Worm (Caenorhabditis elegans) whole organism, young adult: ENCODE data around the gene C01G12.3.

Experiments
- B0019.2 ChIP-seq: fragments of 200-800 bp; sonication (Bioruptor generic); conservative IDR thresholded peaks from 2 replicates; pipeline ENCODE4 v1.3.6; 2022; ENCODE audit warnings: missing genetic modification reagents, missing genetic modification characterization, missing compliant biosample characterization
- C06A6.2 ChIP-seq: fragments of 200-800 bp; sonication (Bioruptor generic); conservative IDR thresholded peaks from 2 replicates; pipeline ENCODE4 v1.3.6; 2022; ENCODE audit warnings: missing genetic modification characterization, missing compliant biosample characterization
- F22D6.2 ChIP-seq: sonication (generic microtip); optimal IDR thresholded peaks from 2 replicates; lab custom pipeline; 2016; ENCODE audit warnings: mild to moderate bottlenecking, missing genetic modification characterization, missing compliant biosample characterization
- F57A8.1 ChIP-seq: fragments of 200-800 bp; sonication (Bioruptor generic); optimal IDR thresholded peaks from 2 replicates; lab custom pipeline; 2018; ENCODE audit warnings: mild to moderate bottlenecking, missing genetic modification characterization, moderate library complexity, missing compliant biosample characterization
- T26A5.8 ChIP-seq: sonication (generic microtip); optimal IDR thresholded peaks from 2 replicates; lab custom pipeline; 2016; ENCODE audit warnings: missing genetic modification characterization, missing compliant biosample characterization
- Y53F4B.3 ChIP-seq: fragments of 200-800 bp; sonication (Bioruptor generic); IDR thresholded peaks from 2 replicates; pipeline ENCODE4 v1.3.6; 2022; ENCODE audit warnings: missing genetic modification reagents, missing genetic modification characterization, missing compliant biosample characterization
- Y56A3A.18 ChIP-seq: fragments of 200-800 bp; sonication (Bioruptor generic); IDR thresholded peaks from 2 replicates; pipeline ENCODE4 v1.3.6; 2022; ENCODE audit warnings: missing genetic modification reagents, missing genetic modification characterization, missing compliant biosample characterization
- Y79H2A.3 ChIP-seq: fragments of 200-800 bp; sonication (Bioruptor generic); conservative IDR thresholded peaks from 2 replicates; pipeline ENCODE4 v1.3.6; 2022; ENCODE audit warnings: missing genetic modification reagents, missing genetic modification characterization, missing compliant biosample characterization
- ZK185.1 ChIP-seq: sonication (generic microtip); optimal IDR thresholded peaks from 2 replicates; lab custom pipeline; 2016; ENCODE audit warnings: mild to moderate bottlenecking, missing genetic modification characterization, missing compliant biosample characterization; ENCODE audit not compliant: poor library complexity, severe bottlenecking
- ama-1 ChIP-seq, 3 experiments: fragments of 150-350 bp in 1 of 3; sonication (generic microtip) in 2 of 3; optimal IDR thresholded peaks; 2 replicates each; lab custom pipeline; 2014 to 2018; ENCODE audit warnings: missing biosample characterization in 2 of 3, missing genetic modification characterization in 2 of 3, missing genetic modification reagents in 2 of 3
- attf-5 ChIP-seq: fragments of 200-800 bp; sonication (Bioruptor generic); optimal IDR thresholded peaks from 2 replicates; lab custom pipeline; 2018; ENCODE audit warnings: mild to moderate bottlenecking, missing genetic modification characterization, missing compliant biosample characterization
- attf-6 ChIP-seq: fragments of 200-800 bp; sonication (Bioruptor generic); IDR thresholded peaks from 2 replicates; pipeline ENCODE4 v1.3.6; 2022; ENCODE audit warnings: missing genetic modification reagents, missing genetic modification characterization, missing compliant biosample characterization
- bed-1 ChIP-seq: fragments of 200-800 bp; sonication (Bioruptor generic); IDR thresholded peaks from 2 replicates; pipeline ENCODE4 v1.3.6; 2022; ENCODE audit warnings: missing genetic modification reagents, missing genetic modification characterization, missing compliant biosample characterization
- bed-2 ChIP-seq: fragments of 200-800 bp; sonication (Bioruptor generic); IDR thresholded peaks from 2 replicates; pipeline ENCODE4 v1.3.6; 2022; ENCODE audit warnings: missing genetic modification reagents, missing genetic modification characterization, missing compliant biosample characterization
- cebp-1 ChIP-seq, 2 experiments: fragments of 200-800 bp in 1 of 2; sonication (Bioruptor generic) in 1 of 2; sonication (generic microtip) in 1 of 2; IDR thresholded peaks in 1 of 2; optimal IDR thresholded peaks in 1 of 2; 2 replicates each; pipeline versions ENCODE4 v1.3.6 to Lab custom; 2017 to 2022; ENCODE audit warnings: missing compliant biosample characterization in 2 of 2, missing genetic modification characterization in 2 of 2, mild to moderate bottlenecking in 1 of 2, missing genetic modification reagents in 1 of 2, moderate library complexity in 1 of 2
- cebp-2 ChIP-seq: fragments of 200-800 bp; sonication (Bioruptor generic); IDR thresholded peaks from 2 replicates; pipeline ENCODE4 v1.3.6; 2022; ENCODE audit warnings: missing genetic modification characterization, missing compliant biosample characterization
- ceh-58 ChIP-seq: fragments of 200-800 bp; sonication (Bioruptor generic); IDR thresholded peaks from 2 replicates; pipeline ENCODE4 v1.3.6; 2022; ENCODE audit warnings: missing genetic modification characterization, missing compliant biosample characterization
- ceh-79 ChIP-seq: sonication (generic microtip); optimal IDR thresholded peaks from 2 replicates; lab custom pipeline; 2017; ENCODE audit warnings: mild to moderate bottlenecking, missing genetic modification characterization, missing compliant biosample characterization
- egl-44 ChIP-seq: fragments of 200-800 bp; sonication (Bioruptor generic); IDR thresholded peaks from 2 replicates; pipeline ENCODE4 v1.3.6; 2022; ENCODE audit warnings: missing genetic modification reagents, missing genetic modification characterization, missing compliant biosample characterization
- egrh-3 ChIP-seq: fragments of 200-800 bp; sonication (Bioruptor generic); IDR thresholded peaks from 2 replicates; pipeline ENCODE4 v1.3.6; 2022; ENCODE audit warnings: missing genetic modification reagents, missing genetic modification characterization, missing compliant biosample characterization
- fkh-3 ChIP-seq: sonication (generic microtip); optimal IDR thresholded peaks from 2 replicates; lab custom pipeline; 2016; ENCODE audit warnings: mild to moderate bottlenecking, missing genetic modification characterization, missing compliant biosample characterization
- lag-1 ChIP-seq: fragments of 200-800 bp; sonication (Bioruptor generic); IDR thresholded peaks from 2 replicates; pipeline ENCODE4 v1.3.6; 2022; ENCODE audit warnings: missing genetic modification reagents, missing genetic modification characterization, missing compliant biosample characterization
- let-526 ChIP-seq: fragments of 200-800 bp; sonication (Bioruptor generic); IDR thresholded peaks from 2 replicates; pipeline ENCODE4 v1.3.6; 2022; ENCODE audit warnings: missing genetic modification reagents, missing genetic modification characterization, missing compliant biosample characterization
- lin-35 ChIP-seq, 3 experiments: fragments of 150-350 bp in 2 of 3; sonication (generic microtip) in 1 of 3; optimal IDR thresholded peaks; 2 replicates each; lab custom pipeline; 2014 to 2018; ENCODE audit warnings: missing biosample characterization in 3 of 3, missing genetic modification characterization in 3 of 3, missing genetic modification reagents in 3 of 3
- lsy-27 ChIP-seq: sonication (generic microtip); optimal IDR thresholded peaks from 2 replicates; lab custom pipeline; 2017; ENCODE audit warnings: missing genetic modification characterization, mild to moderate bottlenecking, missing compliant biosample characterization, antibody characterized with exemption, missing genotype, borderline replicate concordance; ENCODE audit not compliant: insufficient read depth
- madf-3 ChIP-seq: fragments of 200-800 bp; sonication (Bioruptor generic); IDR thresholded peaks from 2 replicates; pipeline ENCODE4 v1.3.6; 2022; ENCODE audit warnings: missing genetic modification reagents, missing genetic modification characterization, missing compliant biosample characterization
- mcd-1 ChIP-seq: fragments of 200-800 bp; sonication (Bioruptor generic); IDR thresholded peaks from 2 replicates; pipeline ENCODE4 v1.3.6; 2022; ENCODE audit warnings: missing genetic modification reagents, missing genetic modification characterization, missing compliant biosample characterization
- mel-28 ChIP-seq: sonication (generic microtip); optimal IDR thresholded peaks from 2 replicates; lab custom pipeline; 2016; ENCODE audit warnings: borderline replicate concordance, mild to moderate bottlenecking, missing genetic modification characterization, missing compliant biosample characterization
- mes-4 ChIP-seq: sonication (generic microtip); optimal IDR thresholded peaks from 2 replicates; lab custom pipeline; 2016; ENCODE audit warnings: missing genotype, missing genetic modification characterization, missing compliant biosample characterization
- mxl-1 ChIP-seq: sonication (generic microtip); optimal IDR thresholded peaks from 2 replicates; lab custom pipeline; 2016; ENCODE audit warnings: missing genetic modification characterization, missing compliant biosample characterization
- nfya-2 ChIP-seq: fragments of 200-800 bp; sonication (Bioruptor generic); IDR thresholded peaks from 2 replicates; pipeline ENCODE4 v1.3.6; 2022; ENCODE audit warnings: missing genetic modification reagents, missing genetic modification characterization, missing compliant biosample characterization
- nhr-27 ChIP-seq: fragments of 200-800 bp; sonication (Bioruptor generic); optimal IDR thresholded peaks from 2 replicates; lab custom pipeline; 2018; ENCODE audit warnings: mild to moderate bottlenecking, missing genetic modification characterization, moderate library complexity, missing compliant biosample characterization
- nhr-80 ChIP-seq: sonication (generic microtip); optimal IDR thresholded peaks from 2 replicates; lab custom pipeline; 2016; ENCODE audit warnings: missing genetic modification characterization, missing compliant biosample characterization
- pha-4 ChIP-seq: fragments of 150-350 bp; sonication (generic microtip); optimal IDR thresholded peaks from 2 replicates; lab custom pipeline; 2014; ENCODE audit warnings: missing biosample characterization, missing genetic modification reagents, missing genetic modification characterization
- rec-8 ChIP-seq, 2 experiments: sonication (generic microtip); optimal IDR thresholded peaks; 2 replicates each; lab custom pipeline; 2016; ENCODE audit warnings: mild to moderate bottlenecking in 2 of 2, missing genetic modification characterization in 2 of 2, missing genetic modification reagents in 2 of 2, missing genotype in 2 of 2, missing biosample characterization in 1 of 2, missing compliant biosample characterization in 1 of 2, moderate library complexity in 1 of 2
- repo-1 ChIP-seq: sonication (generic microtip); optimal IDR thresholded peaks from 2 replicates; lab custom pipeline; 2017; ENCODE audit warnings: mild to moderate bottlenecking, missing genetic modification characterization, missing compliant biosample characterization
- rpc-1 ChIP-seq, 2 experiments: fragments of 150-350 bp in 1 of 2; sonication (generic microtip) in 1 of 2; optimal IDR thresholded peaks; 2 replicates each; lab custom pipeline; 2014 to 2018; ENCODE audit warnings: missing biosample characterization in 1 of 2, missing genetic modification characterization in 1 of 2, missing genetic modification reagents in 1 of 2, missing genotype in 1 of 2
- sdz-38 ChIP-seq: sonication (generic microtip); optimal IDR thresholded peaks from 2 replicates; lab custom pipeline; 2016; ENCODE audit warnings: missing genotype, missing genetic modification characterization, missing compliant biosample characterization
- snpc-1.3 ChIP-seq: sonication (generic microtip); optimal IDR thresholded peaks from 2 replicates; lab custom pipeline; 2017; ENCODE audit warnings: missing genetic modification characterization, mild to moderate bottlenecking, missing compliant biosample characterization, antibody characterized with exemption, moderate library complexity, missing genotype, missing genetic modification reagents; ENCODE audit not compliant: insufficient read depth
- somi-1 ChIP-seq: fragments of 200-800 bp; sonication (Bioruptor generic); optimal IDR thresholded peaks from 2 replicates; lab custom pipeline; 2018; ENCODE audit warnings: mild to moderate bottlenecking, missing genetic modification characterization, missing compliant biosample characterization
- sptf-2 ChIP-seq: fragments of 200-800 bp; sonication (Bioruptor generic); optimal IDR thresholded peaks from 2 replicates; lab custom pipeline; 2018; ENCODE audit warnings: mild to moderate bottlenecking, missing genetic modification characterization, missing compliant biosample characterization
- tbp1 ChIP-seq: fragments of 200-800 bp; sonication (Bioruptor generic); optimal IDR thresholded peaks from 2 replicates; lab custom pipeline; 2018; ENCODE audit warnings: mild to moderate bottlenecking, missing genetic modification characterization, missing compliant biosample characterization
- tlf-1 ChIP-seq: fragments of 200-800 bp; sonication (Bioruptor generic); optimal IDR thresholded peaks from 2 replicates; lab custom pipeline; 2018; ENCODE audit warnings: mild to moderate bottlenecking, missing genetic modification characterization, missing compliant biosample characterization
- unc-62 ChIP-seq: fragments of 150-350 bp; optimal IDR thresholded peaks from 2 replicates; lab custom pipeline; 2014; ENCODE audit warnings: missing biosample characterization, missing genetic modification reagents, missing genetic modification characterization
- xnd-1 ChIP-seq: sonication (generic microtip); optimal IDR thresholded peaks from 2 replicates; lab custom pipeline; 2016; ENCODE audit warnings: missing genotype, missing genetic modification reagents, missing genetic modification characterization, missing compliant biosample characterization
- ztf-25 ChIP-seq: fragments of 200-800 bp; sonication (Bioruptor generic); IDR thresholded peaks from 2 replicates; pipeline ENCODE4 v1.3.6; 2022; ENCODE audit warnings: missing genetic modification reagents, missing genetic modification characterization, missing compliant biosample characterization
- ztf-3 ChIP-seq: fragments of 200-800 bp; sonication (Bioruptor generic); optimal IDR thresholded peaks from 2 replicates; lab custom pipeline; 2018; ENCODE audit warnings: mild to moderate bottlenecking, missing genetic modification characterization, missing compliant biosample characterization
- ztf-6 ChIP-seq: fragments of 200-800 bp; sonication (Bioruptor generic); IDR thresholded peaks from 2 replicates; pipeline ENCODE4 v1.3.6; 2022; ENCODE audit warnings: missing genetic modification reagents, missing genetic modification characterization, missing compliant biosample characterization

C01G12.3 gene

ce11 chrII:14616927-14617326, 34.8 kb upstream of the C01G12.3 start (continued):
- TF ChIP-seq T26A5.8 (tag; lab: Kevin White, UChicago), result no peak
- no peak for TF ChIP-seq ztf-3
- TF ChIP-seq unc-62, result no peak
- TF ChIP-seq cebp-2 (GFP tag; lab: Robert Waterston, UW), result peak; percentile 88; the same call in 1 of the 2 replicates
- peak; percentile 55 for TF ChIP-seq snpc-1.3 (tag; lab: Kevin White, UChicago)
- no peak for TF ChIP-seq ceh-58
- TF ChIP-seq mel-28 (tag; lab: Kevin White, UChicago), result no peak
- TF ChIP-seq cebp-1 (GFP tag; IDR thresholded peaks at IDR 0.05; lab: Robert Waterston, UW), result no peak
- no peak for TF ChIP-seq cebp-1 (tag; optimal IDR thresholded peaks at IDR 0.05; lab: Kevin White, UChicago)
- no peak for TF ChIP-seq xnd-1 (tag; lab: Kevin White, UChicago)
- TF ChIP-seq let-526, result no peak
- TF ChIP-seq repo-1 (tag; lab: Kevin White, UChicago), result peak; percentile 57
- no peak for TF ChIP-seq Y53F4B.3
- TF ChIP-seq egl-44 (GFP tag; lab: Robert Waterston, UW), result peak; percentile 66; the same call in 1 of the 2 replicates
- TF ChIP-seq madf-3 (GFP tag; lab: Robert Waterston, UW), result no peak
- TF ChIP-seq mcd-1 (GFP tag; lab: Robert Waterston, UW), result peak; percentile 55
- TF ChIP-seq attf-6, result no peak
- no peak for TF ChIP-seq pha-4
- peak; percentile 64; the same call in 1 of the 2 replicates for TF ChIP-seq bed-2 (GFP tag; lab: Robert Waterston, UW)
- TF ChIP-seq somi-1, result peak; percentile 15
- TF ChIP-seq tlf-1 (GFP tag; lab: Kevin White, UChicago), result peak; percentile 21
- peak; percentile 66 for TF ChIP-seq ZK185.1 (tag; lab: Kevin White, UChicago)
- TF ChIP-seq mxl-1 (tag; lab: Kevin White, UChicago), result peak; percentile 87
- TF ChIP-seq nfya-2, result no peak
- no peak for TF ChIP-seq ama-1 (optimal IDR thresholded peaks at IDR 0.05; lab: Kevin White, UChicago)
- TF ChIP-seq ama-1 (GFP tag; optimal IDR thresholded peaks at IDR 0.05; lab: Kevin White, UChicago), result peak in 1 of 2 experiments; percentile 34
- TF ChIP-seq nhr-27 (tag; lab: Kevin White, UChicago), result no peak
- TF ChIP-seq ztf-25 (GFP tag; lab: Robert Waterston, UW), result peak; percentile 87; the same call in 1 of the 2 replicates
- peak; percentile 90 for TF ChIP-seq tbp1
- peak; percentile 3 for TF ChIP-seq lsy-27
- peak; percentile 68 for TF ChIP-seq mes-4 (tag; lab: Kevin White, UChicago)
- TF ChIP-seq rec-8 (tag; optimal IDR thresholded peaks at IDR 0.05; lab: Kevin White, UChicago), result peak; percentile 77 to 87

ce11 chrII:14616402-14616801, 34.3 kb upstream of the C01G12.3 start:
- TF ChIP-seq C06A6.2 (no peak), ztf-3 (no peak), nhr-80 (tag; lab: Kevin White, UChicago) (no peak), Y79H2A.3 (GFP tag; lab: Robert Waterston, UW) (no peak), sdz-38 (no peak), attf-6 (no peak), rpc-1 (optimal IDR thresholded peaks at IDR 0.05; lab: Kevin White, UChicago) (no peak), rpc-1 (tag; optimal IDR thresholded peaks at IDR 0.05; lab: Kevin White, UChicago) (no peak), F57A8.1 (GFP tag; lab: Kevin White, UChicago) (no peak), attf-5 (no peak), F22D6.2 (tag; lab: Kevin White, UChicago) (no peak), bed-1 (no peak), lin-35 (GFP tag; optimal IDR thresholded peaks at IDR 0.05; lab: Kevin White, UChicago) (no peak), egrh-3 (GFP tag; lab: Robert Waterston, UW) (no peak), lag-1 (GFP tag; lab: Robert Waterston, UW) (no peak), ztf-6 (GFP tag; lab: Robert Waterston, UW) (no peak), B0019.2 (GFP tag; lab: Robert Waterston, UW) (no peak), fkh-3 (tag; lab: Kevin White, UChicago) (no peak), ceh-79 (tag; lab: Kevin White, UChicago) (no peak), sptf-2 (GFP tag; lab: Kevin White, UChicago) (no peak), Y56A3A.18 (GFP tag; lab: Robert Waterston, UW) (no peak)
